Fruit fly (Drosophila melanogaster): ENCODE measurements around the gene Prosbeta2.
A peak's percentile ranks its signal among the peaks of the same experiment; 100 is the strongest.

The Prosbeta2 gene

dm6 chr3L:15021008-15021407, 21.3 kb downstream of the Prosbeta2 start:
- TF ChIP-seq CG8478 (optimal IDR thresholded peaks at IDR 0.05): no peak
- TF ChIP-seq CTCF (optimal IDR thresholded peaks at IDR 0.05): no peak

dm6 chr3L:15023192-15023591, 23.4 kb downstream of the Prosbeta2 start, which contains the start of gene CG32148:
Gene CG32148 (plus strand): TSS chr3L:15023492.
- no peak for TF ChIP-seq CG8478 (optimal IDR thresholded peaks at IDR 0.05)
- no peak for TF ChIP-seq CTCF (optimal IDR thresholded peaks at IDR 0.05)

DNA sequence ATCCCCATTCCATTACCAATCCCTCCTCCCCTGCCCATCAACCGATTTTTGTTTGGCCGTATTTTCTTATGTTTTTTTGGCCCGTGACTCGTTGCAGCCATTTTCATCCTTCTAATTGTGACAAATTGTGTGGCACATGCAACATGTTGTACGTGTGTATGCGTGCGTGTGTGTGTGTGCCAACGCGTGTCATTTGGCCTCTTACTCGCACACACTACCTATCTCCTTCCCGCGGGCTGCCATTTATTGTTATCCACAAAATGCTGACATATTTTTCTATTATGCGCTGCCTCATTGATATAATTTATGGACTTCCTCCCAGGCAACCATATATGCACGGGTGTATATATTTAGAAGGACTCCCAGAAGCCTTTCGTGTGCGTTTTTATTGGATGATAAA, 32.0 kb downstream of the Prosbeta2 start:
- TF ChIP-seq CG8478 (optimal IDR thresholded peaks at IDR 0.05) (no peak), CTCF (optimal IDR thresholded peaks at IDR 0.05) (no peak)

dm6 chr3L:15034061-15034713, 34.4 kb downstream of the Prosbeta2 start:
- TF ChIP-seq CTCF (optimal IDR thresholded peaks at IDR 0.05) (no peak), CG8478 (optimal IDR thresholded peaks at IDR 0.05) (no peak)

DNA sequence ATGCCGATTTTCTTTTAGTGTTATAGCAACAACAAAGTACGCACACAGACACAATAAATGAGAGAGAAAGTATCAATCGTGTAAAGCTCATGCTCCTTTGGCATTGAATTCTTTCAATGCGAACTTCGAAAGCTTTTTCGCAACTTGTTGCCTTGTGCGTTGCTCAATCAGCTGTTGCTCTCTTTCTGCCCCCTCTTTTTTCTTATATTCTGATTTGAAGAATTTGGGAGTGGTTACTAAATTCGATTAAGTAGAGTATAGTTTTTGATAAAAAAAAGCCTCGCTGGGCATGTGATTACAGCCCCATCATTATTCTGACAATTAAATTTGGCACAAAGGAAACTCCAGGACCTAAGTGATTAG, 34.9 kb downstream of the Prosbeta2 start:
- TF ChIP-seq CG8478 (optimal IDR thresholded peaks at IDR 0.05) (no peak), CTCF (optimal IDR thresholded peaks at IDR 0.05) (no peak)

DNA sequence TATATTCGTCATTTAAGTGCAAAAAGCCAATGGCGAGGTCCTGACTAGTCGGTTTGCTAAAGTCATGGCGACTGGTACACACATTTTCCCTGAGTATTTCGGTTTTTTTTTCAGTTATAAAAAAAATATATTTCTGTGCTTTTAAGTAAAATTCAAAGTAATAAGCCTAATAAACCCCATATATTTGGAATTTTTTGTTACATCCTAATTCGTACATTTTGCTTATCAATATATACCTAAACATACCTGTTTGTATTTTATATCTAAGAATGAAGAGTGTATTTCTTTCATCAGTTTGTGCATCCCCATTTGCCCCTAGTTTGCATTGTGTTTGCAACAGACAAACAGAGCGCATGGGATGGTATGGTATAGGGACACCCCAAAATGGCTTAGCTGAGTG, 35.8 kb downstream of the Prosbeta2 start:
- TF ChIP-seq CTCF (optimal IDR thresholded peaks at IDR 0.05): no peak
- TF ChIP-seq CG8478 (optimal IDR thresholded peaks at IDR 0.05): no peak

DNA sequence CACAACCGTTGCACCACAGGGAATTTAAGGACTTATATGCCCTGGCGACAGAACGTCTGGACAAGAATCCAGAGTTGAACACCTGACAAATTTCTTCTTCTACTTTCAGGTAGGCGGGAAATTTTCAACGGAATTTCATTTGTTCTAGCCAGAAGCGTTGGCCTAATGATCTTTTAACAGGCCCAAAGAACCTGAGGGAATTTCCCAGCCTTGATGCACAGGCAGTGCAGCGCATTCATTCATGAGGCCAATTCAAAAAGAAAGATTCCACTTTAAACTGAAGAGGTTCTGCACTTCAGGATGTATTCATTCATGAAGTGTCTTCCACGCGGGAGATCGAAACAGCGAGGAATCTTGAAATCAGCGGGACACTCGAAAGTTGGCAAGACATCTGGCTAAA, 39.8 kb downstream of the Prosbeta2 start:
- TF ChIP-seq CG8478 (optimal IDR thresholded peaks at IDR 0.05): no peak
- no peak for TF ChIP-seq CTCF (optimal IDR thresholded peaks at IDR 0.05)

DNA sequence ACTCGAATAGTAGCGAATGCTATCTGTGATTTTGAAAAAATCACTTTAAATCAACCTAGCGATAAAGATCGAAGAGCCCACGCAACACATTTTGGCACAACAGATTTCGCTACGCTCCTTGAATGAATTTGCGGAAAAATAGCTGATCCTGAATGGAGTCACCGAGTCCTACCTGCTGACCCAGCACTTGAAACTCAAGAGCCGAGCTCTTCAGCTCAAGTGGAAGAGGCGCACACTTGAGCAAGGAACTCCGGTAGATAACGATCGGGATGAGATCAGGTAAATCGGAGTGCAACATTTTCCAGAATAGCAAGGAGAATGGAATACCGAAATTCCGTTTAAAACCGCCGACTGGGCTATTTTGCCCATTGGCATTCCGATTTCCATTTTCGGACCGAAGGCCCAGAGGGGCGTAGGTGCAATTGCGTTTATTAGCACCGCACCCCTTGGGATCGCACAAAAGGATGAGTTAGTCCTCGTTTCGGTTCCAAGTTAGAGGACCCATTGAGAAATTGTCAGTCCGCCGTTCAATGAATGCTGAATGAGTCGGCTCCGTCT, 40.7 kb downstream of the Prosbeta2 start:
- no peak for TF ChIP-seq CTCF (optimal IDR thresholded peaks at IDR 0.05)
- no peak for TF ChIP-seq CG8478 (optimal IDR thresholded peaks at IDR 0.05)

- TF ChIP-seq CG8478 (optimal IDR thresholded peaks at IDR 0.05) (no peak), CTCF (optimal IDR thresholded peaks at IDR 0.05) (no peak)
Observed at dm6 chr3L:15042470-15042869, 42.7 kb downstream of the Prosbeta2 start, which contains the start of gene Rpn12R. Gene Rpn12R (minus strand): TSS chr3L:15042570.

DNA sequence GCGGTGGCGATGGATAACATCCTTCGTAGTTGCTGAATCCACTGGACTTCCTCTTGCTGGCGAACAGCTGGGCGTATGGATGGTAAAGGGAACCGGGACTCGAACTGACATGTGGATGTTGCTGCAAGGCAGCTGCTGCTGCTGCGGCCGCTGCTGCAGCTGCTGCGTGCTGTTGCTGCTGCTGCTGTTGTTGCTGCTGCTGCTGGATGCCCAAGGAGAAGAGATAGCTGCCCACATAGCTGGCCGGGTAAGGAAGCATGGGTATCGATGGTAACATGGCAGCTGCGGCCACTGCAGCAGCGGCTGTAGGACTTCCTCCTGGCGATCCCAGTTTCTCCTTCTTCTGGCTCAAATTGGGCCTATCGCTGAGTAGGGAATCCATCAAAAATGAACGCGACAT, 43.7 kb downstream of the Prosbeta2 start:
- no peak for TF ChIP-seq CTCF (optimal IDR thresholded peaks at IDR 0.05)
- no peak for TF ChIP-seq CG8478 (optimal IDR thresholded peaks at IDR 0.05)

DNA sequence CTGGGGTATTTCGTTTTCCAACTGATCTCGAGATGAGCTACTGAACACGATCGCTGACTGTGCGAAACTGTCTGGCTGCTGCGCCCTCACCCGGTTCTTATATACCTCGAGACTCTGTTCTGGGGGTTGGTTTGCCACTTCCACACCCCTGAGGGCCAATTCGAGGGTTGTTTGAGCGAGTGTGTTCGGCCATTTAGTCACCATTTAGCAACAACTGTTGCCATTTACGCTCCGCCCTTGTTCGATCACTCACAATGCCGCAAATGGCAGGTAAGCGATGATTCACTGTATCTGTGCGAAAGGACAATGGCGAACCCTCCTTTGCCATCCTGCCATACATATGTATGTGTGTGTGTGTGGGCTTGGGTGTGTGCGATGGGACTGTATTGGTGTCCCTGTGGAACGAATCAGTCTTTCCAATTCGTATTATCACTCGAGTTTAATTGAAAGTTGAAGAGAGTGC, 44.2 kb downstream of the Prosbeta2 start, which contains the start of gene ind:
Gene ind, minus strand, starts transcription at position 51 of the 463 bp plus-strand sequence.
- no peak for TF ChIP-seq CTCF (optimal IDR thresholded peaks at IDR 0.05)
- TF ChIP-seq CG8478 (optimal IDR thresholded peaks at IDR 0.05): no peak

DNA sequence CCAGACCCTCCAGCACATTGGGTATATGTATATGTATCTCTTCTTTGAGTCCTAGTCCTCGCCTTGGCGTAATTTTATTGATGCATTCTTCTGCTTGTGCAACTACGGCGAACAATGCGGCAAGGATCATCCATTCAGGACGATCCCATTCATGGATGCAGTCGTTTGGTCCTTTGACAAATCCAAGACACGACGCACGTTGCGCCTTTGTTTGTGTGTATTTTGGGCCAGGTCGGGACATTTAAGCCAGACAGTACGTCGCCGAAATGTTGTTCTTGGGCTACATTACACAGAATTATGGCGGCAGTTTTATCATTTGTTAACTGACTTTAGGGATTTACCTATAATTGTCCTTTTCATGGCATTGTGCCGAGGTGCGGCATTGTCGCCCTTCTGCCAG, 45.4 kb downstream of the Prosbeta2 start:
- TF ChIP-seq CTCF (optimal IDR thresholded peaks at IDR 0.05) (no peak), CG8478 (optimal IDR thresholded peaks at IDR 0.05) (no peak)

- TF ChIP-seq CG8478 (optimal IDR thresholded peaks at IDR 0.05): no peak
- TF ChIP-seq CTCF (optimal IDR thresholded peaks at IDR 0.05): no peak
Observed at dm6 chr3L:15047606-15048005, 47.9 kb downstream of the Prosbeta2 start.

DNA sequence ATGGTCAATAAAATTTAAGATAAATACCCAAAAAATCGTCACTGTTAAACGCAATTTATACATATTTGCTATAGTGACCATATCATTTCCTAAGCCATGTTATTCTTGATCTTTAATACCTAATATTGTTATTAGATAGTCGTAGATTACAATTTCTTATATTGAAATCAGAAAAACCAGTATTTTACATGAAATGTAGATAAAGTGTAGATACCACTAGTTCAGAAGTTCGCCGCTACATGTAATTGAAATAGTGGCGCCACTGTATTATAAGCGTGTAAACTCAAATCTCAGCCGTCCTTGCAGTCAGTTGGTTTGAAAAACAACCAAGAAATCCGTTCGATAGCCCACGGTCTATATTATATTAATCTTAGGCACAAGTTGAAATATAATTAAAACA, 48.3 kb downstream of the Prosbeta2 start:
- no peak for TF ChIP-seq CG8478 (optimal IDR thresholded peaks at IDR 0.05)
- TF ChIP-seq CTCF (optimal IDR thresholded peaks at IDR 0.05): peak; percentile 84 to 90

DNA sequence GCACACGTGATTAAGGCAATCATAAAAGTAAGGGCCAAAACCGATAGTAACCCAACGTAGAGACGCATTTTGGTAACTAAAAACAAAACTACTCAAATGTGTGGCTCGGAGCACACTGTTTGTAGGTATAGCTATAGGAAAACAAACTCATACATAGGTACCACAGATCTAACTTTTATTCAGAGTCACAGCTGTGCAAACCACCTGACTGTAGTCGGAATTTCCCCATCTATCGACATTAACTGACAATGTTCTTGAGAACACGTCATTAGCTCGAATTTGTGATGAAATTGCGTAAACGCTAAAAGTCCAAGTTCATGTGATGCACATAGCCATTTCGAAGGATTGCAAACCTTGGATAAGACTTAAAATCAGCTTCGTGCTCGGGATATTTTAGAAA, 49.6 kb downstream of the Prosbeta2 start, which contains the start of gene CG43678:
Gene CG43678, minus strand, starts transcription at position 101 of the 400 bp plus-strand sequence.
- no peak for TF ChIP-seq CTCF (optimal IDR thresholded peaks at IDR 0.05)
- no peak for TF ChIP-seq CG8478 (optimal IDR thresholded peaks at IDR 0.05)

DNA sequence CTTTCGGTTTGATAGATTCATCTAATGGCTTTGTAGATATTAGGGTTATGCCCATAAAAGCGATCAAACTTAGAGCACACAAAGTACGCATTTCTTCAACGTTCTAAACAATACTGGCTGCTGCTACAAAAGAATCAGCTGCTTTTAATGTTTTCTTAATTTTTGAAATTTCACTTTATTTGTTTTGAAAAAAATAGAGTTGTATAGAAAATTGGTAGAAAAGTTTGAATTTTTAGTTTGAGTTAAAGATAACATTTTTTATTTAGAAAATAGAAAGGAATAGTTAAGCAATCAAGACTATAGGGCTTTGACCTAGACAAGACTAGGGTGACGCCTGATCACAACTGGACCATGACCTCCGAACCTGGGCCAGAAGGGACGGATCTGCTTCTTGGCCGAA, 50.4 kb downstream of the Prosbeta2 start, which contains the start of gene CG18581:
Gene CG18581, minus strand, starts transcription at position 101 of the 400 bp plus-strand sequence.
- TF ChIP-seq CG8478 (optimal IDR thresholded peaks at IDR 0.05): no peak
- TF ChIP-seq CTCF (optimal IDR thresholded peaks at IDR 0.05): no peak

All from S2 (cell line).